Worm (Caenorhabditis elegans): ENCODE results near the gene rad-54.L2.

rad-54.L2 gene

ce11 chrIV:8892558-8892957, 1.3 kb upstream of the rad-54.L2 start, which contains the start of gene C27B7.2:
Gene C27B7.2, plus strand, starts transcription at chrIV:8892858.
- TF ChIP-seq syd-9 (tag; optimal IDR thresholded peaks at IDR 0.05) (no peak), ceh-9 (tag; optimal IDR thresholded peaks at IDR 0.05) (no peak), zip-5 (tag; optimal IDR thresholded peaks at IDR 0.05) (no peak), pros-1 (tag; optimal IDR thresholded peaks at IDR 0.05) (no peak), unc-86 (tag; optimal IDR thresholded peaks at IDR 0.05) (no peak), sdc-2 (tag; optimal IDR thresholded peaks at IDR 0.05) (no peak), unc-42 (tag; optimal IDR thresholded peaks at IDR 0.05) (no peak), che-1 (tag; optimal IDR thresholded peaks at IDR 0.05) (no peak), ceh-19 (GFP tag; optimal IDR thresholded peaks at IDR 0.05) (no peak), ceh-22 (tag; optimal IDR thresholded peaks at IDR 0.05) (no peak), Y22D7AL.16 (tag; optimal IDR thresholded peaks at IDR 0.05) (no peak)

DNA sequence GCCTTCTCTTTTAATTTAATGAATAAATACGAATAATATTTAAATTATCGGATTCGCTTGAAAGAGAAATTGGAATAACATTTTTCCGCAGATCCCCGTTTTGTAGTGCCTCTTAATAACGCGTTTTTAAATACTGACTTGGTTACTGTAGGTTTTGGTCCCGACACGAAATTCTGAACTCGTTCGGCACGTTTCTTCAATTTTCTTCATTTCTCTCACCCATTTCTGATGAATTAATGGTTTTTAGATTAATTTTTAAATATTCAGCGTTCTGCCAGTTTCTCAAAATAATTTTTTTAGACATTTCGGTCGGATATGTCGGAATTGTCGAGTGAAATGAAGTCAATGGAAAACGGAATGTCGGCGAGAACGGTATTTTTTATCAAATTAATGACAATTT, 7.5 kb downstream of the rad-54.L2 start, which contains the start of gene C27B7.5:
TSS of gene C27B7.5 (plus strand) at position 301 of the 400 bp plus-strand sequence.
- TF ChIP-seq hlh-30 (tag; optimal IDR thresholded peaks at IDR 0.05; ENCODE audit: insufficient read depth) (no peak), ceh-2 (tag; optimal IDR thresholded peaks at IDR 0.05) (no peak), pax-1 (tag; optimal IDR thresholded peaks at IDR 0.05) (no peak), ceh-34 (tag; optimal IDR thresholded peaks at IDR 0.05) (no peak), sox-2 (GFP tag; IDR thresholded peaks at IDR 0.05) (no peak), pat-9 (tag; optimal IDR thresholded peaks at IDR 0.05) (no peak), K02D7.2 (tag; optimal IDR thresholded peaks at IDR 0.05) (no peak), ceh-18 (tag; optimal IDR thresholded peaks at IDR 0.05) (no peak), che-1 (tag; optimal IDR thresholded peaks at IDR 0.05) (no peak)

DNA sequence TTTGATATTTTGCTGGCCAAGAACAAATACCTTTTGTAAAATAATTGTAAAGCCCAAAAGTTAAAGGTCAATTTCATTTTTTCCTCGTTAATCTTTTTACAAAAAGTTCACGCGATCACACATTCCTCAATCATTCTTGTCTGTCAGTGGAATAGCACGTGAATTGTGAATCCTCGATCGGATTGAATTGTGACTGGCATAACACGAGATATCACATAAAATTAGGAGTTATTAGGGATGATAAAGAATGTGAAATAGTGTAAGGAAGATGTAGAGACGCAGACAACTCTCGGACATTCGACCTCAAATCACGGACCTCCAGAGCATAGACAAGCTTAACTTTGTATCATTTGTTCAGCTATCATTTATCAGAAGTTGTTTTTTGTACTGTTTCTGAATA, 12.3 kb downstream of the rad-54.L2 start, which contains the start of gene C27B7.6:
TSS of gene C27B7.6 (minus strand) at position 182 of the 400 bp plus-strand sequence.
- TF ChIP-seq lim-6 (tag; optimal IDR thresholded peaks at IDR 0.05) (no peak), unc-55 (GFP tag; optimal IDR thresholded peaks at IDR 0.05) (peak; percentile 69)

DNA sequence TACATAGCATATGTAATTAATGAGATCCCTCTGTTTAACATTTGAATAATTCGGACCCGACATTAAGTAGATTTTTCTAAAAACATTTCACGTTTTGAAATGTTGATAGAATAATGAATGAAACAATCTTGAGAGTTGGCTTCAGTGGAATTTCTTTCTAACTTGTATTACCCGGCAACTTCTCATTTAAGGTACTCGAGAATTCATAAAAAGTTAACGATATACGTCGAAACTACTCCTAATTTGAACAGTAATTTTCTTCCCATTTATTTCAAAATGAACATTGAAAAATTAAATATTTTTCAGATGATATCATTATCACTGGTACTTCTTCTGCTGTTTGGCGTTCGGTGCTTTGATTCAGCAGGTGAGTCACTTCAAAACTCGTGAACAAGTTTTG, 12.9 kb downstream of the rad-54.L2 start, which contains the start of gene C27B7.7:
TSS of gene C27B7.7 (plus strand) at position 301 of the 400 bp plus-strand sequence.
- TF ChIP-seq ahr-1 (tag; optimal IDR thresholded peaks at IDR 0.05): no peak
- no peak for TF ChIP-seq nhr-11 (tag; optimal IDR thresholded peaks at IDR 0.05)
- no peak for TF ChIP-seq ceh-31 (tag; optimal IDR thresholded peaks at IDR 0.05)

DNA sequence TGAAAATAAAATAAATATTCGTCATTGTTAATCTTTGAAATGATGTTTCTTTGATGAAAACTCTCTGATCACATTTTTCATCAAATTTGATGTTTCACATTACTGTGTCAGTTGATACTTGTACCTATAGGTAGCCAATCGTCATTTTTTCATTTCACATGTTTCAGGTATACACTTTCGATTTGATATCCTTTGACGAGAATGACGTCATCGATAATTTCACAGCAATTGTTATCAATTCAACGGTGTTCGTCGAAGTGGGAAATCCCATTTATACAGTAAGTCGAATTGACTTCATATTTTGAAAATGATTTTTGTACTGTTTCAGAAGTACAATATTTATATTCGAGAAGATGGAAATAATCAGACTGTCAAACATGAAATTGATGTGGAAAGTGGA, 20.3 kb downstream of the rad-54.L2 start:
- no peak for TF ChIP-seq ref-2 (tag; optimal IDR thresholded peaks at IDR 0.05)
- no peak for TF ChIP-seq ztf-16 (tag; optimal IDR thresholded peaks at IDR 0.05)
- TF ChIP-seq hlh-13 (GFP tag; optimal IDR thresholded peaks at IDR 0.05): no peak
- no peak for TF ChIP-seq odd-2 (tag; optimal IDR thresholded peaks at IDR 0.05)
- no peak for TF ChIP-seq dve-1 (tag; optimal IDR thresholded peaks at IDR 0.05)
- TF ChIP-seq pha-4 (tag; optimal IDR thresholded peaks at IDR 0.05): no peak
- TF ChIP-seq sox-4 (tag; optimal IDR thresholded peaks at IDR 0.05): no peak
- TF ChIP-seq nhr-232 (tag; optimal IDR thresholded peaks at IDR 0.05): no peak
- TF ChIP-seq fkh-10 (GFP tag; optimal IDR thresholded peaks at IDR 0.05): no peak
- TF ChIP-seq mec-3 (tag; optimal IDR thresholded peaks at IDR 0.05; ENCODE audit: borderline replicate concordance): no peak
- no peak for TF ChIP-seq ama-1 (optimal IDR thresholded peaks at IDR 0.05)

- TF ChIP-seq fkh-10 (GFP tag; optimal IDR thresholded peaks at IDR 0.05) (no peak), pros-1 (tag; optimal IDR thresholded peaks at IDR 0.05) (no peak), ceh-9 (tag; optimal IDR thresholded peaks at IDR 0.05) (no peak), ceh-22 (tag; optimal IDR thresholded peaks at IDR 0.05) (no peak), ceh-19 (GFP tag; optimal IDR thresholded peaks at IDR 0.05) (no peak), ceh-24 (tag; optimal IDR thresholded peaks at IDR 0.05) (no peak), syd-9 (tag; optimal IDR thresholded peaks at IDR 0.05) (no peak), ceh-34 (tag; optimal IDR thresholded peaks at IDR 0.05) (no peak), che-1 (tag; optimal IDR thresholded peaks at IDR 0.05) (no peak), ceh-48 (tag; optimal IDR thresholded peaks at IDR 0.05) (no peak), pha-2 (tag; optimal IDR thresholded peaks at IDR 0.05) (no peak), pqm-1 (tag; optimal IDR thresholded peaks at IDR 0.05) (no peak), zip-5 (tag; optimal IDR thresholded peaks at IDR 0.05) (no peak), sox-4 (tag; optimal IDR thresholded peaks at IDR 0.05) (no peak), unc-42 (tag; optimal IDR thresholded peaks at IDR 0.05) (no peak), ceh-18 (tag; optimal IDR thresholded peaks at IDR 0.05) (no peak), nfya-1 (tag; optimal IDR thresholded peaks at IDR 0.05) (no peak), nhr-11 (tag; optimal IDR thresholded peaks at IDR 0.05) (no peak), tbx-2 (tag; optimal IDR thresholded peaks at IDR 0.05) (no peak), hlh-6 (tag; optimal IDR thresholded peaks at IDR 0.05) (no peak)
Measured at ce11 chrIV:8916010-8916409, 22.1 kb downstream of the rad-54.L2 start, which contains the start of gene C27B7.9. Gene C27B7.9, minus strand, starts transcription at chrIV:8916110.

All from whole organism, late embryonic.